Fruit fly (Drosophila melanogaster) whole organism, prepupa: ENCODE measurements around the gene Prp40.

Source experiments
- CG10631 ChIP-seq: fragments of 200-800 bp; sonication (Bioruptor generic); optimal IDR thresholded peaks from 2 replicates; lab custom pipeline; 2016; ENCODE audit warnings: missing biosample characterization, missing genetic modification characterization
- CG10669 ChIP-seq: fragments of 200-800 bp; sonication (Bioruptor generic); optimal IDR thresholded peaks from 3 replicates; lab custom pipeline; 2018; ENCODE audit warnings: missing biosample characterization, mild to moderate bottlenecking, missing genetic modification characterization, moderate library complexity
- CG11294 ChIP-seq: fragments of 200-800 bp; sonication (Bioruptor generic); IDR thresholded peaks from 2 replicates; pipeline ENCODE4 v1.3.6; 2022; ENCODE audit warnings: missing biosample characterization, missing genetic modification characterization
- CG11902 ChIP-seq: fragments of 200-800 bp; sonication (Bioruptor generic); optimal IDR thresholded peaks from 3 replicates; lab custom pipeline; 2016; ENCODE audit warnings: missing biosample characterization, missing genetic modification characterization
- CG15336 ChIP-seq: fragments of 200-800 bp; sonication (Bioruptor generic); IDR thresholded peaks from 2 replicates; pipeline ENCODE4 v1.3.6; 2022; ENCODE audit warnings: missing biosample characterization, missing genetic modification characterization
- CG1621 ChIP-seq: fragments of 200-800 bp; sonication (Bioruptor generic); optimal IDR thresholded peaks from 3 replicates; lab custom pipeline; 2018; ENCODE audit warnings: missing biosample characterization, mild to moderate bottlenecking, missing genetic modification characterization
- CG3032 ChIP-seq: fragments of 200-800 bp; optimal IDR thresholded peaks from 2 replicates; lab custom pipeline; 2019; ENCODE audit warnings: missing biosample characterization, mild to moderate bottlenecking, missing genetic modification characterization, moderate library complexity
- CG31627 ChIP-seq: fragments of 200-800 bp; sonication (Bioruptor generic); optimal IDR thresholded peaks from 3 replicates; lab custom pipeline; 2016; ENCODE audit warnings: missing biosample characterization, missing genetic modification characterization
- CG32006 ChIP-seq: fragments of 200-800 bp; sonication (Bioruptor generic); optimal IDR thresholded peaks from 3 replicates; lab custom pipeline; 2017; ENCODE audit warnings: missing biosample characterization, mild to moderate bottlenecking, missing genetic modification characterization
- CG34406 ChIP-seq: fragments of 200-800 bp; sonication (Bioruptor generic); optimal IDR thresholded peaks from 3 replicates; lab custom pipeline; 2016; ENCODE audit warnings: missing biosample characterization, missing genetic modification characterization
- CG3919 ChIP-seq: fragments of 200-800 bp; sonication (Bioruptor generic); optimal IDR thresholded peaks from 3 replicates; lab custom pipeline; 2016; ENCODE audit warnings: missing biosample characterization, missing genetic modification characterization
- CG6163 ChIP-seq: fragments of 200-800 bp; sonication (Bioruptor generic); IDR thresholded peaks from 3 replicates; pipeline ENCODE4 v1.3.6; 2022; ENCODE audit warnings: missing biosample characterization, missing genetic modification characterization
- CG6276 ChIP-seq: fragments of 200-800 bp; sonication (Bioruptor generic); optimal IDR thresholded peaks from 2 replicates; lab custom pipeline; 2017; ENCODE audit warnings: missing biosample characterization, mild to moderate bottlenecking, missing genetic modification characterization
- CG6854 ChIP-seq: fragments of 200-800 bp; sonication (Bioruptor generic); optimal IDR thresholded peaks from 2 replicates; lab custom pipeline; 2017; ENCODE audit warnings: missing biosample characterization, mild to moderate bottlenecking, missing genetic modification characterization
- CG7368 ChIP-seq: fragments of 200-800 bp; sonication (Bioruptor generic); optimal IDR thresholded peaks from 3 replicates; lab custom pipeline; 2016; ENCODE audit warnings: missing biosample characterization, missing genetic modification characterization
- CG8632 ChIP-seq: fragments of 200-800 bp; sonication (Bioruptor generic); optimal IDR thresholded peaks from 3 replicates; lab custom pipeline; 2016; ENCODE audit warnings: missing biosample characterization, missing genetic modification characterization
- Eip75B ChIP-seq: fragments of 200-800 bp; sonication (Bioruptor generic); optimal IDR thresholded peaks from 3 replicates; lab custom pipeline; 2016; ENCODE audit warnings: missing biosample characterization, missing genetic modification characterization
- Eip78C ChIP-seq: fragments of 200-800 bp; sonication (Bioruptor generic); peaks from one replicate; lab custom pipeline; 2016; ENCODE audit warnings: missing biosample characterization, missing genetic modification characterization
- Eip93F ChIP-seq: fragments of 200-800 bp; sonication (Bioruptor generic); optimal IDR thresholded peaks from 2 replicates; lab custom pipeline; 2016; ENCODE audit warnings: missing biosample characterization, mild to moderate bottlenecking, missing genetic modification characterization
- Ets96B ChIP-seq: fragments of 200-800 bp; optimal IDR thresholded peaks from 2 replicates; lab custom pipeline; 2019; ENCODE audit warnings: missing biosample characterization, mild to moderate bottlenecking, missing genetic modification characterization, moderate library complexity
- Gug ChIP-seq: fragments of 200-800 bp; sonication (Bioruptor generic); IDR thresholded peaks from 2 replicates; pipeline ENCODE4 v1.3.6; 2022; ENCODE audit warnings: missing biosample characterization, missing genetic modification characterization
- Hr38 ChIP-seq: sonication (Bioruptor generic); optimal IDR thresholded peaks from 2 replicates; lab custom pipeline; 2016; ENCODE audit warnings: missing biosample characterization, missing genetic modification characterization
- Hr4 ChIP-seq: fragments of 200-800 bp; sonication (Bioruptor generic); optimal IDR thresholded peaks from 3 replicates; lab custom pipeline; 2016; ENCODE audit warnings: missing biosample characterization, missing genetic modification characterization
- Lpt ChIP-seq: fragments of 200-800 bp; sonication (Bioruptor generic); optimal IDR thresholded peaks from 3 replicates; lab custom pipeline; 2016; ENCODE audit warnings: missing biosample characterization, missing genetic modification characterization
- Met ChIP-seq: fragments of 200-800 bp; sonication (Bioruptor generic); optimal IDR thresholded peaks from 3 replicates; lab custom pipeline; 2016; ENCODE audit warnings: missing biosample characterization, missing genetic modification characterization
- OdsH ChIP-seq: fragments of 200-800 bp; sonication (Bioruptor generic); optimal IDR thresholded peaks from 3 replicates; lab custom pipeline; 2016; ENCODE audit warnings: missing biosample characterization, missing genetic modification characterization
- Smox ChIP-seq: fragments of 200-800 bp; sonication (Bioruptor generic); optimal IDR thresholded peaks from 3 replicates; lab custom pipeline; 2016; ENCODE audit warnings: missing biosample characterization, missing genetic modification characterization
- Sox102F ChIP-seq: fragments of 200-800 bp; sonication (Bioruptor generic); optimal IDR thresholded peaks from 2 replicates; lab custom pipeline; 2016; ENCODE audit warnings: missing biosample characterization, mild to moderate bottlenecking, missing genetic modification characterization
- Sox14 ChIP-seq: fragments of 200-800 bp; sonication (Bioruptor generic); optimal IDR thresholded peaks from 3 replicates; lab custom pipeline; 2016; ENCODE audit warnings: missing biosample characterization, missing genetic modification characterization
- Sox15 ChIP-seq: fragments of 200-800 bp; sonication (Bioruptor generic); optimal IDR thresholded peaks from 3 replicates; lab custom pipeline; 2016; ENCODE audit warnings: missing biosample characterization, missing genetic modification characterization
- achi ChIP-seq: fragments of 200-800 bp; sonication (Bioruptor generic); optimal IDR thresholded peaks from 3 replicates; lab custom pipeline; 2016; ENCODE audit warnings: missing biosample characterization, missing genetic modification characterization
- acj6 ChIP-seq: fragments of 200-800 bp; sonication (Bioruptor generic); optimal IDR thresholded peaks from 3 replicates; lab custom pipeline; 2016; ENCODE audit warnings: missing biosample characterization, missing genetic modification characterization
- cyc ChIP-seq: fragments of 200-800 bp; sonication (Bioruptor generic); optimal IDR thresholded peaks from 3 replicates; lab custom pipeline; 2016; ENCODE audit warnings: missing biosample characterization, missing genetic modification characterization
- dac ChIP-seq: fragments of 200-800 bp; sonication (Bioruptor generic); optimal IDR thresholded peaks from 2 replicates; lab custom pipeline; 2017; ENCODE audit warnings: missing biosample characterization, mild to moderate bottlenecking, missing genetic modification characterization
- dsx ChIP-seq: fragments of 200-800 bp; optimal IDR thresholded peaks from 3 replicates; lab custom pipeline; 2019; ENCODE audit warnings: missing biosample characterization, mild to moderate bottlenecking, missing genetic modification characterization, moderate library complexity; ENCODE audit not compliant: poor library complexity, severe bottlenecking
- eg ChIP-seq: fragments of 200-800 bp; sonication (Bioruptor generic); IDR thresholded peaks from 3 replicates; pipeline ENCODE4 v1.3.6; 2022; ENCODE audit warnings: missing biosample characterization, missing genetic modification characterization
- esn ChIP-seq: fragments of 200-800 bp; sonication (Bioruptor generic); optimal IDR thresholded peaks from 2 replicates; lab custom pipeline; 2016; ENCODE audit warnings: missing biosample characterization, mild to moderate bottlenecking, missing genetic modification characterization, moderate library complexity
- fd59A ChIP-seq: fragments of 200-800 bp; sonication (Bioruptor generic); optimal IDR thresholded peaks from 2 replicates; lab custom pipeline; 2017; ENCODE audit warnings: missing biosample characterization, mild to moderate bottlenecking, missing genetic modification characterization, missing genetic modification reagents
- fd85E ChIP-seq: fragments of 200-800 bp; sonication (Bioruptor generic); optimal IDR thresholded peaks from 3 replicates; lab custom pipeline; 2016; ENCODE audit warnings: missing biosample characterization, missing genetic modification characterization
- fkh ChIP-seq: fragments of 200-800 bp; sonication (Bioruptor generic); optimal IDR thresholded peaks from 3 replicates; lab custom pipeline; 2017; ENCODE audit warnings: missing biosample characterization, mild to moderate bottlenecking, missing genetic modification characterization, moderate library complexity
- lz ChIP-seq: fragments of 200-800 bp; sonication (Bioruptor generic); optimal IDR thresholded peaks from 3 replicates; lab custom pipeline; 2016; ENCODE audit warnings: missing biosample characterization, missing genetic modification characterization
- net ChIP-seq: fragments of 200-800 bp; sonication (Bioruptor generic); optimal IDR thresholded peaks from 3 replicates; lab custom pipeline; 2016; ENCODE audit warnings: missing biosample characterization, missing genetic modification characterization
- pdm3 ChIP-seq: fragments of 200-800 bp; sonication (Bioruptor generic); optimal IDR thresholded peaks from 3 replicates; lab custom pipeline; 2016; ENCODE audit warnings: missing biosample characterization, missing genetic modification characterization
- salr ChIP-seq, 2 experiments: fragments of 200-800 bp; sonication (Bioruptor generic); optimal IDR thresholded peaks; 3 replicates each; lab custom pipeline; 2016 to 2018; ENCODE audit warnings: missing biosample characterization in 2 of 2, missing genetic modification characterization in 2 of 2, mild to moderate bottlenecking in 1 of 2
- ss ChIP-seq, 2 experiments: fragments of 200-800 bp; sonication (Bioruptor generic); optimal IDR thresholded peaks; 2 replicates in 1 of 2; 3 replicates in 1 of 2; lab custom pipeline; 2017 to 2018; ENCODE audit warnings: mild to moderate bottlenecking in 2 of 2, missing biosample characterization in 2 of 2, missing genetic modification characterization in 2 of 2, moderate library complexity in 1 of 2
- svp ChIP-seq: fragments of 200-800 bp; sonication (Bioruptor generic); peaks from one replicate; lab custom pipeline; 2016; ENCODE audit warnings: missing biosample characterization, missing genetic modification characterization
- topi ChIP-seq: fragments of 200-800 bp; sonication (Bioruptor generic); optimal IDR thresholded peaks from 3 replicates; lab custom pipeline; 2016; ENCODE audit warnings: missing biosample characterization, missing genetic modification characterization
- vri ChIP-seq: fragments of 200-800 bp; sonication (Bioruptor generic); optimal IDR thresholded peaks from 3 replicates; lab custom pipeline; 2016; ENCODE audit warnings: missing biosample characterization, mild to moderate bottlenecking, missing genetic modification characterization

Prp40 gene

dm6 chr2L:2987681-2988381 is 35.2 kb upstream of the Prp40 start, which contains the start of the genes Chd1 and Bem46 (continued):
- TF ChIP-seq Eip75B (GFP tag; lab: Kevin White, UChicago) (no peak), CG11294 (peak; percentile 82), CG10669 (GFP tag; lab: Kevin White, UChicago) (no peak), fd85E (GFP tag; lab: Kevin White, UChicago) (no peak), Hr38 (GFP tag; lab: Kevin White, UChicago) (no peak), Hr4 (GFP tag; lab: Kevin White, UChicago) (no peak), CG10631 (GFP tag; lab: Kevin White, UChicago) (no peak), OdsH (GFP tag; lab: Kevin White, UChicago) (no peak), CG3919 (GFP tag; lab: Kevin White, UChicago) (no peak), fd59A (peak; percentile 64), achi (no peak), CG11902 (peak; percentile 86), CG15336 (GFP tag; lab: Robert Waterston, UW) (peak; percentile 67), CG1621 (peak; percentile 68), CG6163 (GFP tag; lab: Robert Waterston, UW) (peak; percentile 86), salr (GFP tag; optimal IDR thresholded peaks at IDR 0.05; lab: Kevin White, UChicago) (peak in 1 of 2 experiments; percentile 69), CG6854 (no peak), lz (peak; percentile 84), topi (GFP tag; lab: Kevin White, UChicago) (no peak), dac (peak; percentile 70), acj6 (GFP tag; lab: Kevin White, UChicago) (peak; percentile 88), Sox102F (GFP tag; lab: Kevin White, UChicago) (no peak), Smox (GFP tag; lab: Kevin White, UChicago) (no peak), eg (GFP tag; lab: Robert Waterston, UW) (peak; percentile 89), CG34406 (GFP tag; lab: Kevin White, UChicago) (peak; percentile 83), svp (no peak), CG32006 (no peak), Sox15 (peak; percentile 90), Sox14 (GFP tag; lab: Kevin White, UChicago) (no peak), net (no peak), CG8632 (no peak)

DNA sequence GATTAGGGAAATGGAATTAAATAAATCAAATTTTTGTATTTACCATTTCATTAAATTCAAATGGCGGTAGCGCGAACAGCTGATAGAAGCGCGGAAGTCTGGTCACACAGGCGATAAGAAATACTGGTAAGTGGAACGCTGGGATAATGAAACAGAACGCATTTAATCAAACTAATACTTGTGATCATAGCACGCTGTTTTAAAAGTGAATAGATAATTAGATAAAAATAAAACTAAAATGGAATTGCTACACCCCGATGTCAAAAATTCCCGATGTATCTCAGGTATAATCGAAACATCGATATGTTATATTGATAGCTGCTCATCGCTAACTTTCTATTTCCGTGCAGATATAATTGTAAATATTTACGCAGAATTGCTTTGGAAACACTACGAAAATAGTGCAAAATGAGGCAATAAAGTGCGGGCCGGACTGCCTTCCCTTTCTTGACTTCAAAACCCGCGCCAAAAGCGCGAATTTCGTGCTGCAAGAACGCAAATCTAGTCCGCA is 30.3 kb upstream of the Prp40 start, which contains the start of the genes okr and CG3558:
Gene okr (minus strand): TSS at position 96 of the 511 bp plus-strand sequence.
Gene CG3558 (plus strand): TSS at position 207 of the 511 bp plus-strand sequence.
- TF ChIP-seq CG34406 (GFP tag; lab: Kevin White, UChicago) (no peak), CG32006 (no peak), Hr38 (GFP tag; lab: Kevin White, UChicago) (no peak), cyc (no peak), Ets96B (tag; lab: Kevin White, UChicago) (no peak), CG10669 (GFP tag; lab: Kevin White, UChicago) (no peak), Smox (GFP tag; lab: Kevin White, UChicago) (no peak), svp (no peak), dsx (no peak), CG7368 (GFP tag; lab: Kevin White, UChicago) (no peak), Met (GFP tag; lab: Kevin White, UChicago) (no peak), fd85E (GFP tag; lab: Kevin White, UChicago) (no peak), Eip93F (GFP tag; lab: Kevin White, UChicago) (no peak), Sox15 (no peak), CG3919 (GFP tag; lab: Kevin White, UChicago) (no peak), Hr4 (GFP tag; lab: Kevin White, UChicago) (no peak), OdsH (GFP tag; lab: Kevin White, UChicago) (no peak), CG6276 (GFP tag; lab: Kevin White, UChicago) (no peak), pdm3 (GFP tag; lab: Kevin White, UChicago) (no peak), Eip78C (peak; percentile 75), lz (peak; percentile 13), ss (GFP tag; optimal IDR thresholded peaks at IDR 0.05; lab: Kevin White, UChicago) (no peak), CG11902 (no peak), achi (no peak), CG3032 (tag; lab: Kevin White, UChicago) (no peak), CG31627 (GFP tag; lab: Kevin White, UChicago) (no peak), salr (GFP tag; optimal IDR thresholded peaks at IDR 0.05; lab: Kevin White, UChicago) (no peak), vri (GFP tag; lab: Kevin White, UChicago) (no peak), esn (GFP tag; lab: Kevin White, UChicago) (peak; percentile 32), Lpt (no peak), Gug (GFP tag; lab: Robert Waterston, UW) (no peak), CG15336 (GFP tag; lab: Robert Waterston, UW) (no peak), fkh (GFP tag; lab: Kevin White, UChicago) (peak; percentile 71), eg (GFP tag; lab: Robert Waterston, UW) (no peak)
